Worm (Caenorhabditis elegans) whole organism, L1 larva: Measurements from ENCODE around the gene T08E11.1.

Experiments
- C16A3.4 ChIP-seq: fragments of 150-350 bp; optimal IDR thresholded peaks from 2 replicates; lab custom pipeline; 2014; ENCODE audit warnings: missing biosample characterization, missing genetic modification characterization
- aha-1 ChIP-seq: fragments of 150-350 bp; optimal IDR thresholded peaks from 2 replicates; lab custom pipeline; 2014; ENCODE audit warnings: missing biosample characterization, missing genetic modification characterization
- blmp-1 ChIP-seq: fragments of 150-350 bp; optimal IDR thresholded peaks from 2 replicates; lab custom pipeline; 2014; ENCODE audit warnings: missing biosample characterization, missing genetic modification characterization
- ceh-8 ChIP-seq: fragments of 200-800 bp; sonication (Bioruptor generic); optimal IDR thresholded peaks from 2 replicates; lab custom pipeline; 2018; ENCODE audit warnings: mild to moderate bottlenecking, missing genetic modification characterization, moderate library complexity, missing compliant biosample characterization
- ceh-88 ChIP-seq: fragments of 200-800 bp; sonication (Bioruptor generic); IDR thresholded peaks from 2 replicates; pipeline ENCODE4 v1.3.6; 2022; ENCODE audit warnings: missing genetic modification characterization, missing compliant biosample characterization
- ceh-90 ChIP-seq: sonication (generic microtip); optimal IDR thresholded peaks from 2 replicates; lab custom pipeline; 2016; ENCODE audit warnings: missing genetic modification characterization, missing compliant biosample characterization
- dsc-1 ChIP-seq: sonication (generic microtip); optimal IDR thresholded peaks from 2 replicates; lab custom pipeline; 2016; ENCODE audit warnings: mild to moderate bottlenecking, missing genetic modification characterization, missing compliant biosample characterization
- efl-1 ChIP-seq, 4 experiments: fragments of 150-350 bp; optimal IDR thresholded peaks in 3 of 4; peaks in 1 of 4; 1 replicate in 1 of 4; 2 replicates in 3 of 4; lab custom pipeline; 2014; ENCODE audit warnings: missing biosample characterization in 2 of 4, missing genetic modification characterization in 2 of 4, missing genetic modification reagents in 2 of 4
- egl-13 ChIP-seq: sonication (generic microtip); optimal IDR thresholded peaks from 2 replicates; lab custom pipeline; 2016; ENCODE audit warnings: missing genotype, missing genetic modification reagents, missing genetic modification characterization, missing compliant biosample characterization
- egl-27 ChIP-seq, 2 experiments: fragments of 150-350 bp in 1 of 2; sonication (generic microtip); optimal IDR thresholded peaks; 3 replicates each; lab custom pipeline; 2017 to 2018; ENCODE audit warnings: missing biosample characterization in 2 of 2, missing genetic modification characterization in 2 of 2, missing genetic modification reagents in 2 of 2
- elt-2 ChIP-seq: sonication (generic microtip); optimal IDR thresholded peaks from 2 replicates; lab custom pipeline; 2016; ENCODE audit warnings: missing genetic modification characterization, mild to moderate bottlenecking, inconsistent platforms, missing compliant biosample characterization, missing genetic modification reagents
- elt-3 ChIP-seq, 6 experiments: fragments of 150-350 bp in 1 of 6; sonication (generic microtip); optimal IDR thresholded peaks; 2 replicates each; lab custom pipeline; 2017 to 2018; ENCODE audit warnings: missing biosample characterization in 6 of 6, missing genetic modification characterization in 6 of 6, inconsistent platforms in 1 of 6
- fkh-4 ChIP-seq: sonication (generic microtip); optimal IDR thresholded peaks from 2 replicates; lab custom pipeline; 2016; ENCODE audit warnings: missing compliant biosample characterization, missing genetic modification characterization, borderline replicate concordance
- fkh-8 ChIP-seq: sonication (generic microtip); optimal IDR thresholded peaks from 2 replicates; lab custom pipeline; 2016; ENCODE audit warnings: mild to moderate bottlenecking, missing genetic modification characterization, missing compliant biosample characterization
- fos-1 ChIP-seq: fragments of 150-350 bp; optimal IDR thresholded peaks from 2 replicates; lab custom pipeline; 2014; ENCODE audit warnings: missing biosample characterization, missing genetic modification characterization
- hlh-4 ChIP-seq: sonication (generic microtip); optimal IDR thresholded peaks from 2 replicates; lab custom pipeline; 2016; ENCODE audit warnings: mild to moderate bottlenecking, missing genetic modification characterization, missing compliant biosample characterization
- lin-13 ChIP-seq: fragments of 150-350 bp; optimal IDR thresholded peaks from 2 replicates; lab custom pipeline; 2014; ENCODE audit warnings: missing biosample characterization, missing genetic modification reagents, missing genetic modification characterization
- lin-35 ChIP-seq, 2 experiments: fragments of 150-350 bp; optimal IDR thresholded peaks; 2 replicates each; lab custom pipeline; 2014; ENCODE audit warnings: missing biosample characterization in 2 of 2, missing genetic modification characterization in 2 of 2, missing genetic modification reagents in 2 of 2
- lir-3 ChIP-seq: sonication (generic microtip); optimal IDR thresholded peaks from 2 replicates; lab custom pipeline; 2016; ENCODE audit warnings: mild to moderate bottlenecking, missing genetic modification characterization, moderate library complexity, missing compliant biosample characterization; ENCODE audit not compliant: poor library complexity
- mab-9 ChIP-seq: fragments of 200-800 bp; sonication (Bioruptor generic); IDR thresholded peaks from 2 replicates; pipeline ENCODE4 v1.3.6; 2022; ENCODE audit warnings: missing genetic modification reagents, missing genetic modification characterization, missing compliant biosample characterization
- nhr-20 ChIP-seq: sonication (generic microtip); optimal IDR thresholded peaks from 2 replicates; lab custom pipeline; 2016; ENCODE audit warnings: mild to moderate bottlenecking, missing genetic modification characterization, missing compliant biosample characterization
- nhr-28 ChIP-seq: fragments of 150-350 bp; optimal IDR thresholded peaks from 2 replicates; lab custom pipeline; 2014; ENCODE audit warnings: missing biosample characterization, missing genetic modification characterization
- nhr-47 ChIP-seq: sonication (generic microtip); optimal IDR thresholded peaks from 2 replicates; lab custom pipeline; 2016; ENCODE audit warnings: mild to moderate bottlenecking, missing genetic modification characterization, moderate library complexity, missing compliant biosample characterization
- nhr-71 ChIP-seq: sonication (generic microtip); optimal IDR thresholded peaks from 2 replicates; lab custom pipeline; 2016; ENCODE audit warnings: mild to moderate bottlenecking, missing genetic modification characterization, moderate library complexity, missing compliant biosample characterization
- pag-3 ChIP-seq: sonication (generic microtip); optimal IDR thresholded peaks from 2 replicates; lab custom pipeline; 2017; ENCODE audit warnings: missing genetic modification characterization, mild to moderate bottlenecking, missing compliant biosample characterization, antibody characterized with exemption, borderline replicate concordance; ENCODE audit not compliant: insufficient read depth
- pqm-1 ChIP-seq: sonication (generic microtip); optimal IDR thresholded peaks from 3 replicates; lab custom pipeline; 2017; ENCODE audit warnings: missing biosample characterization, missing genetic modification characterization
- snpc-4 ChIP-seq: fragments of 150-350 bp; optimal IDR thresholded peaks from 2 replicates; lab custom pipeline; 2014; ENCODE audit warnings: missing biosample characterization, missing genetic modification characterization
- snu-23 ChIP-seq: sonication (generic microtip); optimal IDR thresholded peaks from 2 replicates; lab custom pipeline; 2016; ENCODE audit warnings: missing genetic modification characterization, missing compliant biosample characterization
- sptf-1 ChIP-seq: fragments of 150-350 bp; optimal IDR thresholded peaks from 2 replicates; lab custom pipeline; 2014; ENCODE audit warnings: missing biosample characterization, missing genetic modification characterization
- tlp-1 ChIP-seq: fragments of 150-350 bp; optimal IDR thresholded peaks from 2 replicates; lab custom pipeline; 2014; ENCODE audit warnings: missing biosample characterization, missing genetic modification characterization
- unc-62 ChIP-seq: fragments of 150-350 bp; optimal IDR thresholded peaks from 2 replicates; lab custom pipeline; 2014; ENCODE audit warnings: missing biosample characterization, missing genetic modification reagents, missing genetic modification characterization
- unc-86 ChIP-seq: sonication (generic microtip); optimal IDR thresholded peaks from 2 replicates; lab custom pipeline; 2016; ENCODE audit warnings: missing genetic modification characterization, missing compliant biosample characterization
- vab-15 ChIP-seq: sonication (generic microtip); optimal IDR thresholded peaks from 2 replicates; lab custom pipeline; 2017; ENCODE audit warnings: missing genotype, mild to moderate bottlenecking, missing genetic modification characterization, missing compliant biosample characterization
- zip-4 ChIP-seq: fragments of 200-800 bp; sonication (Bioruptor generic); optimal IDR thresholded peaks from 2 replicates; lab custom pipeline; 2018; ENCODE audit warnings: mild to moderate bottlenecking, missing genetic modification characterization, moderate library complexity, missing compliant biosample characterization

T08E11.1 gene

DNA sequence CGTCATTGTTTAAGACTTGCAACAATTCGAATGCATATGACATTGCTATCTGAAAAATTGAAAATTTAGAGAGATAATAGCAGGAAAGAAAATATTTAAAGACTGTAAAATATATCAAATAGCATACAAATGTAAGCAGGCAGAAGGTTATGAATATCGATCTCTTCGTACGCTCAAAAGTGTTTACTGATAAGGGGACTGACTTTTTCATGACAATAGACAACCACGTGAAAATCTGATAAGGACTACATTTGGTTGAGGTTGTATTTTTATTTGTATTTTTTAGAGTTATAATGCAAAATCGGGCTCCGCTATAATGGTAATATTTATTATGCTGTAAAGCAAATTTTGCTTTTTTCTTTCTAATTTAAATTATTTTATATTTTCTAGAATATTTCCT, 6.6 kb downstream of the T08E11.1 start, which contains the start of the genes C52E2.5 and C52E2.4:
C52E2.5 (minus strand) TSS at position 43 of the 400 bp plus-strand sequence.
C52E2.4 (plus strand) TSS at position 252 of the 400 bp plus-strand sequence.
- TF ChIP-seq egl-13 (tag; lab: Kevin White, UChicago) = peak; percentile 5
- peak; percentile 96 for TF ChIP-seq elt-2 (tag; lab: Kevin White, UChicago)
- TF ChIP-seq tlp-1 (tag; lab: Kevin White, UChicago) = peak; percentile 45
- TF ChIP-seq unc-86 (tag; lab: Kevin White, UChicago) = no peak
- TF ChIP-seq lin-35 (GFP tag; optimal IDR thresholded peaks at IDR 0.05; lab: Kevin White, UChicago) = peak in 1 of 2 experiments; percentile 34
- TF ChIP-seq pqm-1 (tag; lab: Kevin White, UChicago) = peak; percentile 16
- TF ChIP-seq nhr-20 (tag; lab: Kevin White, UChicago) = no peak
- no peak for TF ChIP-seq efl-1 (optimal IDR thresholded peaks at IDR 0.05; lab: Kevin White, UChicago)
- peak in 1 of 2 experiments; percentile 16 for TF ChIP-seq efl-1 (GFP tag; optimal IDR thresholded peaks at IDR 0.05 in 1 of 2; lab: Kevin White, UChicago)

DNA sequence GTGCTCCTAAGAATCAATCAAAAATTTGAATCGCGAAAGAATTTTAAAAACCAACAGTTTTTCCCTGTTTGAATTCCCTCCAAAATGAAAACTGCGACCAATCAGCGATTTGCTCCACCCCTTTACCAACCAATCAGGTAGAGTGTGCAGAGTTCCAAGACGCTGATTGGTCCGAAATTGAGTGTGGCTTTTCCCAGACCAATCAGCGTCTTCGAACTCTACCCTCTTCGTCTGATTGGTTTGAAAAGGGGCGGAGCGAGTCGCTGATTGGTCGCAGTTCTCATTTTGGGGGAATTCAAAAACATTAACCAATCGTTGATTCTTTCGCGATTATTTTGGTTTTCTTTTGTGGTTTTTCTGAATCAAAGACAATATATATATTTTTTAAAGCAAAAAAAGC, 8.2 kb downstream of the T08E11.1 start:
- no peak for TF ChIP-seq sptf-1 (tag; lab: Kevin White, UChicago)
- TF ChIP-seq fos-1 = no peak
- TF ChIP-seq fkh-4 = no peak
- TF ChIP-seq aha-1 = no peak
- TF ChIP-seq pag-3 (tag; lab: Kevin White, UChicago) = no peak
- TF ChIP-seq mab-9 (GFP tag; lab: Robert Waterston, UW) = no peak
- no peak for TF ChIP-seq nhr-71 (tag; lab: Kevin White, UChicago)
- TF ChIP-seq fkh-8 = no peak
- TF ChIP-seq snpc-4 (tag; lab: Kevin White, UChicago) = no peak
- no peak for TF ChIP-seq snu-23
- no peak for TF ChIP-seq unc-62 (GFP tag; lab: Kevin White, UChicago)

DNA sequence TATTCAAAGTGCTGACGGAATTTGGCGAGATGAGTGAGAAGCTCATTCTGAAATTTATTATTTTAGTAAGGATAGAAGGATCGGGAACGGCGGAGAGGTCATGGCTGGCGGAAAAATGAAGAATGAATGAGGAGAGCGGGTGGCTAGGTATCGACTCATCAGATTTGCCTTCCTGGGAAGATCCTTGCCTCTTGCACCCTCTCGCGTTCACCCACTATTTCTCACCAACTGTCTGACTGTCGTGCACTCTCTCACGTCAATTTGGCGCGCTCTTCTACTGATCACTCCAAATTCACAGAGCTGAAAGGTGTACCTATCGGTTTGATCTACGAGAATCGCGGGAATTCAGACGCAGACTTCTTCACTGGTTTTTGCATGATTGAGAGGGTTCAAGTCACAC, 11.8 kb downstream of the T08E11.1 start, which contains the start of gene fbxb-97:
fbxb-97 (minus strand) TSS at position 53 of the 400 bp plus-strand sequence.
- TF ChIP-seq mab-9 (GFP tag; lab: Robert Waterston, UW) (no peak), efl-1 (optimal IDR thresholded peaks at IDR 0.05; lab: Kevin White, UChicago) (peak in 1 of 2 experiments; percentile 48), efl-1 (GFP tag; optimal IDR thresholded peaks at IDR 0.05 in 1 of 2; lab: Kevin White, UChicago) (no peak), ceh-88 (GFP tag; lab: Robert Waterston, UW) (no peak), pag-3 (tag; lab: Kevin White, UChicago) (no peak), dsc-1 (tag; lab: Kevin White, UChicago) (no peak), lin-13 (GFP tag; lab: Kevin White, UChicago) (no peak)

DNA sequence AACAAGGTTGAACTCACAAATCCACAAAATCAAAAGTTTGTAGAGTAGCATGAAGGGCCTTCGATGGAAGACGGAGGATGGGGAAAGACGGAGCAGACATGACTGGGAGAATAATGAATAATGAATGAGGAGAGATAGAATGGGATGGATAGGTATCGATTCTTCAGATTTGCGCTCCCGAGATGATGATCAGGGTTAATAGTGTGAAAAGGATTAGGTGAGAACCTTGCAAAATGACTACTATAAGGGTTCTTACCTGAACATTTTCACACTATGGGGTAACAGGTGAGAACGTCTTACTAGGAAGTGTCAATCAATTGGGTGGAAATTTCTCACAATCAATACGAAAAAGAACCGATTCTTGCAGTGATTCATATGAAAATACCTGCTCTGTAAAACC, 14.0 kb downstream of the T08E11.1 start, which contains the start of gene fbxb-96:
fbxb-96 (minus strand) TSS at position 101 of the 400 bp plus-strand sequence.
- TF ChIP-seq lin-35 (GFP tag; optimal IDR thresholded peaks at IDR 0.05; lab: Kevin White, UChicago) (no peak), tlp-1 (tag; lab: Kevin White, UChicago) (no peak), nhr-20 (tag; lab: Kevin White, UChicago) (no peak), hlh-4 (tag; lab: Kevin White, UChicago) (no peak), ceh-8 (GFP tag; lab: Kevin White, UChicago) (no peak), zip-4 (no peak), C16A3.4 (no peak), nhr-28 (no peak), dsc-1 (tag; lab: Kevin White, UChicago) (no peak), nhr-47 (tag; lab: Kevin White, UChicago) (no peak), vab-15 (no peak)
- TF ChIP-seq, all 84 proteins: peak for 0

DNA sequence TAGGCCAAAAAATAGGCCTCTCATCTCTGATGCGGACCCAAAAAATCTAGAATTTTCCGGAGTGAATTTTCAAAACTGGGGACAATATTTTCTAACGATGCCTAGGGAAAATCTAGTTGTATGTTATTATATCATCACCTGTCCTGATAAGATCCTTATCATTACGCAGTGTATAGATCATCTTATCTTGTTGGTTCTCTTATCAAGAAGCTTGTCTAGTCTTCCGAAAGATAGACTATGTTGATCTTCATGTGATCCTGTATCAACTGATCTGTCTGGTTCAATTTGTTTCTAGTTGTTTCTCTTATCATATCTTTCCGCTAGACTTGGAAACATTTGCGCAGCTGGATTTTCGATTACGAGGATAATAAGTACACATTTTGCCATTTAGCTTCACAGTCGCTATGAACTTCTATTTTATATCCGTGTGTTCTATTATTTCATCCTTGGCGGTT, 14.6 kb downstream of the T08E11.1 start, which contains the start of gene C52E2.3:
C52E2.3 (plus strand) TSS at position 405 of the 455 bp plus-strand sequence.
- TF ChIP-seq lir-3 (tag; lab: Kevin White, UChicago) = no peak
- TF ChIP-seq elt-3 (tag; optimal IDR thresholded peaks at IDR 0.05; lab: Kevin White, UChicago) = peak in 5 of 6 experiments; percentile 56 to 80 (median 70)
- no peak for TF ChIP-seq egl-27 (tag; optimal IDR thresholded peaks at IDR 0.05; lab: Kevin White, UChicago)
- TF ChIP-seq pag-3 (tag; lab: Kevin White, UChicago) = no peak
- TF ChIP-seq blmp-1 = peak; percentile 26
- TF ChIP-seq ceh-90 (tag; lab: Kevin White, UChicago) = no peak
- no peak for TF ChIP-seq tlp-1 (tag; lab: Kevin White, UChicago)
- TF ChIP-seq elt-2 (tag; lab: Kevin White, UChicago) = peak; percentile 81
- TF ChIP-seq nhr-28 = no peak
